Worm (Caenorhabditis elegans) whole organism, L4 larva: ENCODE measurements around the gene ints-11.
A peak's percentile ranks its signal among the peaks of the same experiment; 100 is the strongest.

Experiments used
- T20F7.1 ChIP-seq: fragments of 200-800 bp; sonication (Bioruptor generic); optimal IDR thresholded peaks from 2 replicates; lab custom pipeline; 2018; ENCODE audit warnings: mild to moderate bottlenecking, missing genetic modification characterization, missing compliant biosample characterization
- T26A8.4 ChIP-seq: fragments of 200-800 bp; sonication (Bioruptor generic); IDR thresholded peaks from 2 replicates; pipeline ENCODE4 v1.3.6; 2022; ENCODE audit warnings: missing genetic modification characterization, missing compliant biosample characterization
- Y48G9A.11 ChIP-seq: fragments of 200-800 bp; sonication (Bioruptor generic); IDR thresholded peaks from 2 replicates; pipeline ENCODE4 v1.3.6; 2022; ENCODE audit warnings: missing genetic modification reagents, missing genetic modification characterization, missing compliant biosample characterization
- Y5F2A.4 ChIP-seq: fragments of 200-800 bp; sonication (Bioruptor generic); optimal IDR thresholded peaks from 2 replicates; lab custom pipeline; 2018; ENCODE audit warnings: mild to moderate bottlenecking, missing genetic modification characterization, missing compliant biosample characterization
- aha-1 ChIP-seq: fragments of 150-350 bp; peaks from one replicate; lab custom pipeline; 2014; ENCODE audit warnings: missing biosample characterization, missing genetic modification characterization
- attf-4 ChIP-seq: sonication (generic microtip); optimal IDR thresholded peaks from 3 replicates; lab custom pipeline; 2017; ENCODE audit warnings: missing biosample characterization, missing genetic modification characterization
- ceh-20 ChIP-seq: fragments of 200-800 bp; sonication (Bioruptor generic); IDR thresholded peaks from 2 replicates; pipeline ENCODE4 v1.3.6; 2022; ENCODE audit warnings: missing genetic modification reagents, missing genetic modification characterization, missing compliant biosample characterization
- ctbp-1 ChIP-seq: fragments of 200-800 bp; sonication (Bioruptor generic); IDR thresholded peaks from 2 replicates; pipeline ENCODE4 v1.3.6; 2022; ENCODE audit warnings: missing genetic modification reagents, missing genetic modification characterization, missing compliant biosample characterization
- daf-16 ChIP-seq, 3 experiments: sonication (generic microtip); optimal IDR thresholded peaks; 2 replicates each; lab custom pipeline; 2016 to 2017; ENCODE audit warnings: missing genetic modification characterization in 3 of 3, missing genetic modification reagents in 3 of 3, mild to moderate bottlenecking in 2 of 3, missing compliant biosample characterization in 2 of 3, missing biosample characterization in 1 of 3, moderate library complexity in 1 of 3
- daf-19 ChIP-seq: fragments of 200-800 bp; sonication (Bioruptor generic); conservative IDR thresholded peaks from 2 replicates; pipeline ENCODE4 v1.3.6; 2022; ENCODE audit warnings: missing genetic modification characterization, missing compliant biosample characterization
- dmd-6 ChIP-seq: fragments of 200-800 bp; sonication (Bioruptor generic); IDR thresholded peaks from 2 replicates; pipeline ENCODE4 v1.3.6; 2022; ENCODE audit warnings: missing genetic modification reagents, missing genetic modification characterization, missing compliant biosample characterization
- dmd-9 ChIP-seq: fragments of 200-800 bp; sonication (Bioruptor generic); IDR thresholded peaks from 2 replicates; pipeline ENCODE4 v1.3.6; 2022; ENCODE audit warnings: missing genetic modification reagents, missing genetic modification characterization, missing compliant biosample characterization
- dpl-1 ChIP-seq: fragments of 150-350 bp; optimal IDR thresholded peaks from 2 replicates; lab custom pipeline; 2014; ENCODE audit warnings: missing biosample characterization, missing genetic modification reagents, missing genetic modification characterization
- duxl-1 ChIP-seq: sonication (generic microtip); optimal IDR thresholded peaks from 2 replicates; lab custom pipeline; 2016; ENCODE audit warnings: mild to moderate bottlenecking, missing genetic modification characterization, moderate library complexity, missing compliant biosample characterization; ENCODE audit not compliant: poor library complexity
- dve-1 ChIP-seq: sonication (generic microtip); optimal IDR thresholded peaks from 2 replicates; lab custom pipeline; 2017; ENCODE audit warnings: antibody characterized with exemption, mild to moderate bottlenecking, missing genetic modification characterization, missing compliant biosample characterization; ENCODE audit not compliant: insufficient read depth
- egl-27 ChIP-seq: sonication (generic microtip); optimal IDR thresholded peaks from 3 replicates; lab custom pipeline; 2017; ENCODE audit warnings: missing biosample characterization, missing genetic modification reagents, missing genetic modification characterization
- egl-43 ChIP-seq: fragments of 200-800 bp; sonication (Bioruptor generic); IDR thresholded peaks from 2 replicates; pipeline ENCODE4 v1.3.6; 2022; ENCODE audit warnings: missing genetic modification reagents, missing genetic modification characterization, missing compliant biosample characterization
- hif-1 ChIP-seq, 2 experiments: sonication (generic microtip); optimal IDR thresholded peaks; 2 replicates each; lab custom pipeline; 2016 to 2017; ENCODE audit warnings: missing compliant biosample characterization in 2 of 2, missing genetic modification characterization in 2 of 2, missing genetic modification reagents in 2 of 2, missing genotype in 2 of 2, mild to moderate bottlenecking in 1 of 2
- hlh-30 ChIP-seq: sonication (generic microtip); optimal IDR thresholded peaks from 2 replicates; lab custom pipeline; 2017; ENCODE audit warnings: antibody characterized with exemption, mild to moderate bottlenecking, missing genetic modification characterization, missing compliant biosample characterization; ENCODE audit not compliant: insufficient read depth
- hmg-1.1 ChIP-seq: fragments of 200-800 bp; sonication (Bioruptor generic); IDR thresholded peaks from 2 replicates; pipeline ENCODE4 v1.3.6; 2022; ENCODE audit warnings: missing genetic modification reagents, missing genetic modification characterization, missing compliant biosample characterization
- lin-1 ChIP-seq: fragments of 200-800 bp; sonication (Bioruptor generic); IDR thresholded peaks from 2 replicates; pipeline ENCODE4 v1.3.6; 2022; ENCODE audit warnings: missing genetic modification reagents, missing genetic modification characterization, missing compliant biosample characterization
- lin-13 ChIP-seq: fragments of 150-350 bp; optimal IDR thresholded peaks from 2 replicates; lab custom pipeline; 2014; ENCODE audit warnings: missing biosample characterization, missing genetic modification reagents, missing genetic modification characterization
- lin-38 ChIP-seq: fragments of 200-800 bp; sonication (Bioruptor generic); IDR thresholded peaks from 2 replicates; pipeline ENCODE4 v1.3.6; 2022; ENCODE audit warnings: missing genetic modification reagents, missing genetic modification characterization, missing compliant biosample characterization
- lin-39 ChIP-seq: fragments of 150-350 bp; optimal IDR thresholded peaks from 2 replicates; lab custom pipeline; 2014; ENCODE audit warnings: missing biosample characterization, missing genetic modification reagents, missing genetic modification characterization
- lsy-2 ChIP-seq, 2 experiments: fragments of 150-350 bp in 1 of 2; sonication (generic microtip) in 1 of 2; optimal IDR thresholded peaks; 2 replicates each; lab custom pipeline; 2014 to 2017; ENCODE audit warnings: missing biosample characterization in 2 of 2, missing genetic modification characterization in 2 of 2
- mdl-1 ChIP-seq, 2 experiments: fragments of 150-350 bp in 1 of 2; sonication (generic microtip) in 1 of 2; optimal IDR thresholded peaks; 2 replicates each; lab custom pipeline; 2014 to 2017; ENCODE audit warnings: missing biosample characterization in 2 of 2, missing genetic modification characterization in 2 of 2
- mep-1 ChIP-seq: fragments of 150-350 bp; sonication (generic microtip); optimal IDR thresholded peaks from 3 replicates; lab custom pipeline; 2014; ENCODE audit warnings: missing biosample characterization, missing genetic modification characterization
- mes-2 ChIP-seq: sonication (generic microtip); optimal IDR thresholded peaks from 2 replicates; lab custom pipeline; 2016; ENCODE audit warnings: missing genotype, mild to moderate bottlenecking, missing genetic modification characterization, missing compliant biosample characterization; ENCODE audit not compliant: poor library complexity, severe bottlenecking
- mxl-3 ChIP-seq: fragments of 200-800 bp; sonication (Bioruptor generic); optimal IDR thresholded peaks from 2 replicates; lab custom pipeline; 2018; ENCODE audit warnings: mild to moderate bottlenecking, missing genetic modification characterization, missing compliant biosample characterization
- nhr-102 ChIP-seq: sonication (generic microtip); optimal IDR thresholded peaks from 2 replicates; lab custom pipeline; 2016; ENCODE audit warnings: mild to moderate bottlenecking, missing genetic modification characterization, moderate library complexity, missing compliant biosample characterization
- nhr-237 ChIP-seq: sonication (generic microtip); optimal IDR thresholded peaks from 2 replicates; lab custom pipeline; 2017; ENCODE audit warnings: missing biosample characterization, missing genetic modification characterization
- nhr-28 ChIP-seq: fragments of 150-350 bp; optimal IDR thresholded peaks from 2 replicates; lab custom pipeline; 2014; ENCODE audit warnings: missing biosample characterization, missing genetic modification characterization
- nhr-48 ChIP-seq: sonication (generic microtip); optimal IDR thresholded peaks from 2 replicates; lab custom pipeline; 2016; ENCODE audit warnings: mild to moderate bottlenecking, missing genetic modification characterization, missing compliant biosample characterization
- nhr-6 ChIP-seq: fragments of 150-350 bp; optimal IDR thresholded peaks from 2 replicates; lab custom pipeline; 2014; ENCODE audit warnings: missing biosample characterization, missing genetic modification characterization
- pha-4 ChIP-seq, 2 experiments: fragments of 150-350 bp in 1 of 2; fragments of 200-800 bp in 1 of 2; sonication (Bioruptor generic) in 1 of 2; IDR thresholded peaks in 1 of 2; optimal IDR thresholded peaks in 1 of 2; 2 replicates each; pipeline versions ENCODE4 v1.3.6 to Lab custom; 2014 to 2022; ENCODE audit warnings: missing genetic modification characterization in 2 of 2, missing genetic modification reagents in 2 of 2, missing biosample characterization in 1 of 2, missing compliant biosample characterization in 1 of 2
- pqm-1 ChIP-seq: sonication (generic microtip); optimal IDR thresholded peaks from 2 replicates; lab custom pipeline; 2017; ENCODE audit warnings: missing biosample characterization, missing genetic modification characterization
- sdz-12 ChIP-seq: fragments of 200-800 bp; sonication (Bioruptor generic); optimal IDR thresholded peaks from 2 replicates; lab custom pipeline; 2018; ENCODE audit warnings: mild to moderate bottlenecking, missing genetic modification characterization, missing compliant biosample characterization
- snpc-1.2 ChIP-seq: fragments of 200-800 bp; sonication (Bioruptor generic); IDR thresholded peaks from 2 replicates; pipeline ENCODE4 v1.3.6; 2022; ENCODE audit warnings: missing genetic modification reagents, missing genetic modification characterization, missing compliant biosample characterization
- tra-1 ChIP-seq: fragments of 200-800 bp; sonication (Bioruptor generic); IDR thresholded peaks from 2 replicates; pipeline ENCODE4 v1.3.6; 2022; ENCODE audit warnings: missing genetic modification reagents, missing genetic modification characterization, missing compliant biosample characterization
- unc-130 ChIP-seq: sonication (generic microtip); optimal IDR thresholded peaks from 2 replicates; lab custom pipeline; 2016; ENCODE audit warnings: missing genetic modification reagents, missing genetic modification characterization, missing compliant biosample characterization
- unc-62 ChIP-seq, 3 experiments: fragments of 150-350 bp in 1 of 3; sonication (generic microtip); optimal IDR thresholded peaks in 2 of 3; peaks in 1 of 3; 1 replicate in 1 of 3; 2 replicates in 2 of 3; lab custom pipeline; 2014 to 2017; ENCODE audit warnings: missing biosample characterization in 3 of 3, missing genetic modification characterization in 3 of 3, missing genetic modification reagents in 3 of 3, missing genotype in 1 of 3
- zag-1 ChIP-seq: fragments of 150-350 bp; optimal IDR thresholded peaks from 2 replicates; lab custom pipeline; 2014; ENCODE audit warnings: missing biosample characterization, missing genetic modification characterization
- ztf-7 ChIP-seq: fragments of 150-350 bp; optimal IDR thresholded peaks from 2 replicates; lab custom pipeline; 2014; ENCODE audit warnings: missing biosample characterization, missing genetic modification characterization

ints-11 gene

ce11 chrII:8126132-8126531 is 17.1 kb downstream of the ints-11 start (continued):
- peak; percentile 70 for TF ChIP-seq ctbp-1 (GFP tag; lab: Robert Waterston, UW)
- no peak for TF ChIP-seq sdz-12 (GFP tag; lab: Kevin White, UChicago)
- peak in 1 of 2 experiments; percentile 55 for TF ChIP-seq hif-1 (tag; optimal IDR thresholded peaks at IDR 0.05; lab: Kevin White, UChicago)
- no peak for TF ChIP-seq Y48G9A.11 (GFP tag; lab: Robert Waterston, UW)
- no peak for TF ChIP-seq dmd-9
- 0 out of 2 replicates have a peak, but pooled peaks have one; percentile 29 for TF ChIP-seq ceh-20 (GFP tag; lab: Robert Waterston, UW)
- no peak for TF ChIP-seq nhr-237 (tag; lab: Kevin White, UChicago)
- no peak for TF ChIP-seq attf-4 (tag; lab: Kevin White, UChicago)
- TF ChIP-seq lin-1 (GFP tag; lab: Robert Waterston, UW), result no peak
- no peak for TF ChIP-seq T26A8.4 (GFP tag; lab: Robert Waterston, UW)
- no peak for TF ChIP-seq ztf-7 (tag; lab: Kevin White, UChicago)
- TF ChIP-seq nhr-28, result peak; percentile 58
- no peak for TF ChIP-seq Y5F2A.4 (GFP tag; lab: Kevin White, UChicago)
- peak; percentile 60 for TF ChIP-seq mes-2
- TF ChIP-seq T20F7.1 (GFP tag; lab: Kevin White, UChicago), result no peak
- TF ChIP-seq unc-130 (GFP tag; lab: Kevin White, UChicago), result no peak
- TF ChIP-seq zag-1 (tag; lab: Kevin White, UChicago), result no peak
- TF ChIP-seq tra-1 (GFP tag; lab: Robert Waterston, UW), result no peak
- no peak for TF ChIP-seq lin-39
- TF ChIP-seq egl-27 (tag; lab: Kevin White, UChicago), result no peak
- TF ChIP-seq duxl-1 (tag; lab: Kevin White, UChicago), result no peak
- TF ChIP-seq pha-4 (GFP tag; IDR thresholded peaks at IDR 0.05; lab: Robert Waterston, UW), result 0 out of 2 replicates have a peak, but pooled peaks have one; percentile 42
- TF ChIP-seq pha-4 (tag; optimal IDR thresholded peaks at IDR 0.05; lab: Kevin White, UChicago), result no peak
- TF ChIP-seq egl-43 (GFP tag; lab: Robert Waterston, UW), result peak; percentile 60
- TF ChIP-seq mxl-3, result peak; percentile 64
- peak; percentile 82 for TF ChIP-seq aha-1 (tag; lab: Kevin White, UChicago)
- TF ChIP-seq, all 104 proteins: peak for 26

ce11 chrII:8125439-8125838 is 17.8 kb downstream of the ints-11 start:
- TF ChIP-seq unc-62 (GFP tag; optimal IDR thresholded peaks at IDR 0.05 in 1 of 2; lab: Kevin White, UChicago) (peak in 1 of 2 experiments; percentile 83), unc-62 (tag; optimal IDR thresholded peaks at IDR 0.05; lab: Kevin White, UChicago) (no peak), aha-1 (tag; lab: Kevin White, UChicago) (peak; percentile 73), nhr-48 (tag; lab: Kevin White, UChicago) (no peak)

ce11 chrII:8124867-8125266 is 18.4 kb downstream of the ints-11 start, which contains the start of gene ire-1:
Gene ire-1, minus strand, starts transcription at chrII:8124910.
- no peak for TF ChIP-seq ceh-20 (GFP tag; lab: Robert Waterston, UW)
- peak; percentile 75 for TF ChIP-seq mes-2
- peak; percentile 38 for TF ChIP-seq nhr-6 (tag; lab: Kevin White, UChicago)
- no peak for TF ChIP-seq tra-1 (GFP tag; lab: Robert Waterston, UW)
- TF ChIP-seq ztf-7 (tag; lab: Kevin White, UChicago), result peak; percentile 17
- peak; percentile 42 for TF ChIP-seq lin-13 (GFP tag; lab: Kevin White, UChicago)
- peak; percentile 70 for TF ChIP-seq mep-1 (tag; lab: Kevin White, UChicago)
- peak in 1 of 2 experiments; percentile 31 for TF ChIP-seq hif-1 (tag; optimal IDR thresholded peaks at IDR 0.05; lab: Kevin White, UChicago)
- peak; percentile 72 for TF ChIP-seq dve-1 (tag; lab: Kevin White, UChicago)
- TF ChIP-seq pha-4 (GFP tag; IDR thresholded peaks at IDR 0.05; lab: Robert Waterston, UW), result peak; percentile 14; the same call in 1 of the 2 replicates
- peak; percentile 70 for TF ChIP-seq pha-4 (tag; optimal IDR thresholded peaks at IDR 0.05; lab: Kevin White, UChicago)
- TF ChIP-seq hlh-30 (tag; lab: Kevin White, UChicago), result peak; percentile 42
- no peak for TF ChIP-seq snpc-1.2 (GFP tag; lab: Robert Waterston, UW)
- peak; percentile 23 for TF ChIP-seq pqm-1
- TF ChIP-seq attf-4 (tag; lab: Kevin White, UChicago), result no peak
- TF ChIP-seq lsy-2 (tag; optimal IDR thresholded peaks at IDR 0.05; lab: Kevin White, UChicago), result peak; percentile 90 to 99
- no peak for TF ChIP-seq daf-16 (GFP tag; optimal IDR thresholded peaks at IDR 0.05; lab: Kevin White, UChicago)
- TF ChIP-seq daf-16 (tag; optimal IDR thresholded peaks at IDR 0.05; lab: Kevin White, UChicago), result peak; percentile 57
- TF ChIP-seq mdl-1 (tag; optimal IDR thresholded peaks at IDR 0.05; lab: Kevin White, UChicago), result no peak
- TF ChIP-seq nhr-102 (tag; lab: Kevin White, UChicago), result no peak
- TF ChIP-seq lin-38, result peak; percentile 54
- peak; percentile 69 for TF ChIP-seq dpl-1
- peak; percentile 49 for TF ChIP-seq nhr-28
- TF ChIP-seq daf-19, result 0 out of 2 replicates have a peak, but pooled peaks have one; percentile 17
- TF ChIP-seq mxl-3, result peak; percentile 15
- no peak for TF ChIP-seq nhr-237 (tag; lab: Kevin White, UChicago)
- TF ChIP-seq hmg-1.1, result peak; percentile 38; the same call in 1 of the 2 replicates
- peak; percentile 26; the same call in 1 of the 2 replicates for TF ChIP-seq dmd-6 (GFP tag; lab: Robert Waterston, UW)
- peak; percentile 47 for TF ChIP-seq T20F7.1 (GFP tag; lab: Kevin White, UChicago)
